Worm (Caenorhabditis elegans): ENCODE measurements around the gene srz-42.

The srz-42 gene

ce11 chrIV:14164109-14164508 is 34.9 kb downstream of the srz-42 start:
- no peak for TF ChIP-seq hmg-20 (GFP tag; IDR thresholded peaks at IDR 0.05)
- TF ChIP-seq Y67H2A.10 (GFP tag; conservative IDR thresholded peaks at IDR 0.05): no peak

DNA sequence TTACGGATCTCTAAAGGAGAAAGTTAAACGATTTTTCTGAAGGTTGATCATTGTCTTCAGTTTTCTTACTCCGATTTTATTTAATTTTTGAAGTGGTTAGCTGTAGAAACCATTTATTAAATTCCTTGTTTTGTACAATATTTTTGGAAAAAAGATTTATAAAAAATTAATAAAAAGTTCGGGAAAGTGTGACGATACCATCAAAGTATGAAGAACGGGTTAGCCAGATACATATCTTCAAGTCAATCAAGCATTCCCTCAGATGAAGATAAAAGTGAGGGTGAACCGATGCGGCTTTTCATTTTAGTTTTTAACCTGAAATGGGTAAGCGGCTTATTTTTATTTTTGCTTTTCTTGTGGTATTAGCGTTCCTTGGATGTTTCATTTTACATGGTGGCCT is 36.3 kb downstream of the srz-42 start, which contains the start of gene R05A10.6:
Gene R05A10.6, plus strand, starts transcription at position 301 of the 400 bp plus-strand sequence.
- no peak for TF ChIP-seq dox-1 (GFP tag; IDR thresholded peaks at IDR 0.05)
- no peak for TF ChIP-seq egl-44 (GFP tag; IDR thresholded peaks at IDR 0.05)
- no peak for TF ChIP-seq die-1 (tag; optimal IDR thresholded peaks at IDR 0.05)

ce11 chrIV:14172181-14172580 is 43.0 kb downstream of the srz-42 start, which contains the start of gene R05A10.4:
TSS of gene R05A10.4 (plus strand) at chrIV:14172481.
- TF ChIP-seq chd-7 (tag; optimal IDR thresholded peaks at IDR 0.05): no peak
- TF ChIP-seq K11D2.4 (GFP tag; IDR thresholded peaks at IDR 0.05): no peak
- no peak for TF ChIP-seq F49E8.2 (tag; optimal IDR thresholded peaks at IDR 0.05; ENCODE audit: insufficient read depth)
- TF ChIP-seq ceh-27 (GFP tag; optimal IDR thresholded peaks at IDR 0.05): no peak
- no peak for TF ChIP-seq hmg-20 (GFP tag; IDR thresholded peaks at IDR 0.05)
- TF ChIP-seq nhr-179 (tag; optimal IDR thresholded peaks at IDR 0.05): no peak
- no peak for TF ChIP-seq F57C9.4 (tag; optimal IDR thresholded peaks at IDR 0.05)
- TF ChIP-seq tlf-1 (GFP tag; optimal IDR thresholded peaks at IDR 0.05): no peak
- no peak for TF ChIP-seq lin-26 (GFP tag; IDR thresholded peaks at IDR 0.05)
- TF ChIP-seq somi-1 (GFP tag; optimal IDR thresholded peaks at IDR 0.05): no peak
- no peak for TF ChIP-seq ama-1 (optimal IDR thresholded peaks at IDR 0.05)
- no peak for TF ChIP-seq ama-1 (GFP tag; optimal IDR thresholded peaks at IDR 0.05)
- no peak for TF ChIP-seq sea-2 (GFP tag; IDR thresholded peaks at IDR 0.05)
- TF ChIP-seq efl-1 (GFP tag; optimal IDR thresholded peaks at IDR 0.05): no peak
- TF ChIP-seq unc-62 (GFP tag; optimal IDR thresholded peaks at IDR 0.05): no peak
- TF ChIP-seq ztf-18 (tag; optimal IDR thresholded peaks at IDR 0.05): no peak
- TF ChIP-seq attf-5 (GFP tag; optimal IDR thresholded peaks at IDR 0.05): no peak

- TF ChIP-seq snpc-1.3 (tag; optimal IDR thresholded peaks at IDR 0.05; ENCODE audit: insufficient read depth) (no peak), let-526 (GFP tag; IDR thresholded peaks at IDR 0.05) (no peak), ztf-3 (GFP tag; optimal IDR thresholded peaks at IDR 0.05) (no peak), Y53F4B.3 (GFP tag; IDR thresholded peaks at IDR 0.05) (no peak), C06A6.2 (GFP tag; conservative IDR thresholded peaks at IDR 0.05) (no peak), mcd-1 (GFP tag; IDR thresholded peaks at IDR 0.05) (no peak), dox-1 (GFP tag; IDR thresholded peaks at IDR 0.05) (no peak)
Observed at ce11 chrIV:14176373-14176772, 47.2 kb downstream of the srz-42 start, which contains the start of gene R05A10.3. TSS of gene R05A10.3 (minus strand) at chrIV:14176473.

ce11 chrIV:14177058-14177457 is 47.9 kb downstream of the srz-42 start, which contains the start of gene R05A10.2:
TSS of gene R05A10.2 (plus strand) at chrIV:14177271.
- TF ChIP-seq rcor-1 (GFP tag; IDR thresholded peaks at IDR 0.05) (no peak), madf-10 (tag; optimal IDR thresholded peaks at IDR 0.05) (no peak), rec-8 (tag; optimal IDR thresholded peaks at IDR 0.05) (no peak), nhr-90 (tag; optimal IDR thresholded peaks at IDR 0.05) (no peak), hlh-12 (tag; optimal IDR thresholded peaks at IDR 0.05) (no peak), snpc-3.4 (tag; optimal IDR thresholded peaks at IDR 0.05) (no peak), lir-1 (GFP tag; conservative IDR thresholded peaks at IDR 0.05) (no peak), F37B4.10 (GFP tag; IDR thresholded peaks at IDR 0.05) (no peak), egl-44 (GFP tag; IDR thresholded peaks at IDR 0.05) (no peak), snpc-4 (GFP tag; optimal IDR thresholded peaks at IDR 0.05) (no peak), snpc-4 (tag; optimal IDR thresholded peaks at IDR 0.05) (no peak)
